Worm (Caenorhabditis elegans): Measurements from ENCODE around the gene pho-5.

The pho-5 gene

DNA sequence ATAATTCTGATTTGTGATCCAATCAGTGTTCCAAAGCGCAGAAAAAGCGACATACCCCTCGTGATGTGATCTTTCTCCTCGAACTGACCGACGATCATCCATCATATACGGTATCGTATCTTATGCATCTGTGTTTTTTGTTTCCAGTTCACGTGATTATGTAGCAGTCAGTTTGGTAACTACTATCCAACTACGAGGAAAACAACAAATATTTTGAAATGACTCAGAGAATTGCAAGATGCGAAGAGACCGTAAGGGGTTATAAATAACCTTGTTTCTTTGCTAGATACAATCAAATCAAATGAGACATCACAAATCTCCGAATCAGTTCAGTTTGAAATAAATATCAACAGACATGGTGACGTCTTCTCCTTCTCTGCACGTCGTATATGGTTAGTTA lies 14.5 kb upstream of the pho-5 start:
- TF ChIP-seq unc-62 (GFP tag; optimal IDR thresholded peaks at IDR 0.05) = no peak

DNA sequence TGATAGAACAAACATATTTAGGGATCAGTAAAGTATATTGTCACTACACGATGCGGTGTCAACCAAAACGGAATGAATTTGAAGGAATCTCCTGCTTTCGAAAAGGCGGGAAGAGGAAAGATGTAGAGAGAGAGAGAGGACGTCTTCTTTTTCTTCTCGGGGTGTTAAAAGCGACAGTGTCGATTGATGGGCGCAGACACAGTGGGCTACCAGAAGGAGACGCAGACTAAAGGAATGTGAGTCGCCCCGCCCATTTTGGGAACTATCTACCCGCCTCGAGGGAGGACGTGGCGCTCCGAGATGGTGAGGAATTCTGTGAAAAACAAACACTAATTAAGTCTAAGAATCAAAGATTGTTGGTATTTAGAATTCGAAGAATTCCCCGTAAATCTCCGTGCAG lies 13.8 kb upstream of the pho-5 start, which contains the start of the genes B0361.14 and B0361.9:
Gene B0361.14, minus strand, starts transcription at position 66 of the 400 bp plus-strand sequence.
Gene B0361.9, minus strand, starts transcription at position 166 of the 400 bp plus-strand sequence.
- no peak for TF ChIP-seq unc-62 (GFP tag; optimal IDR thresholded peaks at IDR 0.05)

DNA sequence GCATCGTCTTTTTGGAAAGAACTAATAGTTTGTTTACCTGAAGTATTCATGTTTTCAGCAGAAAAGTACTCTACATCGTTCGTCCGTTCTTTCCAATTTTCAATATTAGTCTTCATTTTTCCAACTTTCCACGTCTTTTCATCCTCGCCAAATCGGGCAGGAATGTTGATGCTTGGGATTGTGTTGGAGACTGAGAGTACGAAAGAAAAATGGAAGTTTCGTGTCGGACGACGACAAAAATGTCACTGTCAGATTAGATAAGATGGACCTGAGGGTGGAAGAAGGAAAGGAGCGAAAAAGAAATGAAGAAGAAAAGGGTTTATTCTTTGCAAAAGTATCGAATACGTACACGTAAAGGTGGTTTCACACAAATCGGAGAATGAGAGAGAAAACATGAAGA lies 12.4 kb upstream of the pho-5 start:
- TF ChIP-seq unc-62 (GFP tag; optimal IDR thresholded peaks at IDR 0.05) = no peak

DNA sequence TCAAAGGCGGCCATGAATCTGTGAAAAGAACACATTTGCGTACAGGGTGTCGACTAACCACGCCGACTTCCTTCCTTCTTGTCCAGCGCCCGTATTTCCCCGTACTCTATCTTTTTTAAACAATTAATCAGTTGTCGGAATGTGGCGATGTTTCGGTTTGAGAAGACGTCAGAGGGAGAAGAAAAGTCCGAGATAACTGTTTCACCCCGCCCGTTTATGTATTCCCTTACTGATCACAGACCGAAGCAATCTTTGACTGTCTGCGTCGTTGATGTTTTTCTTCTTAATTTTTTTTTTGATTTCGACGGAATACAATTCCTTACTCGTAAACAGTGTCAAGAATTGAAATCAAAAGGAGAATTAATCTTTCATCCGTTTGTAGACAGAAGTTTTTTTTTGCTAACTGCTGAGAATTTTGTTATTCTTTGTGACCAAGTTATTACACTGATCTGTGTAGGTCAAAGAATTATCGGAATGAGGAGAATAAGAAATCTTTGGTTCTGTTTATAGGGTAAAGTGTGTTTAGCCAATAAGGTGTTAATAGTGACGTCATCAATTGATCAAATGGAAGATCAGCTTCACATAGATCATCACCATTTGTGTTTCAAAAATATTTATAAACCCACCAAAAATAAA lies 11.5 kb upstream of the pho-5 start:
- TF ChIP-seq unc-62 (GFP tag; optimal IDR thresholded peaks at IDR 0.05) = no peak

DNA sequence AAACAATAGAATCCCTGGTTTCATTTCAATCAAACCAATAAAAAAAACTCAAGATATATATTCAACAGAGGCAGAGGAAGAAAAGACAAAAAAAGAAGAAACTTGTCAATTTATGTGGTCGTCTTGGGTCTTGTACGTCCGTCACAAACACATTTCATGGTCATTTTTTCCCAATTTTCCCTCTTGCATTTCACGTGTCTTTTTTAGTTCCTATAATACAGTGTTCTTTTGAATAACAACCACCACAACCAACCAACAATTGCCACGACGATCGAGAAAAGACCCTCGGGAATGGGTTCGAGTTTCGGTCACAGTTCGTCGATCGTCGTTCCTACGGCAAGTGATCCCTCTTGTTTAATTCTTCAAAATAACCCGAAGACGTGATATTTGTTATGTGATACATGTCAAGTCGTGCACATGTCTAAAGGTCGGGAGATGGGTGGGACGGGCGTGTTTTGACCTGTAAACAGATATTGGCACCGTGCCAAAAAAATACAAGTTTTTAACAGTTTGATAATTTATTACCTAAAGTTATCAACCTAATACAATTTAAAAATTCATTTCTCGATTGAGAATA lies 10.5 kb upstream of the pho-5 start:
- no peak for TF ChIP-seq unc-62 (GFP tag; optimal IDR thresholded peaks at IDR 0.05)

DNA sequence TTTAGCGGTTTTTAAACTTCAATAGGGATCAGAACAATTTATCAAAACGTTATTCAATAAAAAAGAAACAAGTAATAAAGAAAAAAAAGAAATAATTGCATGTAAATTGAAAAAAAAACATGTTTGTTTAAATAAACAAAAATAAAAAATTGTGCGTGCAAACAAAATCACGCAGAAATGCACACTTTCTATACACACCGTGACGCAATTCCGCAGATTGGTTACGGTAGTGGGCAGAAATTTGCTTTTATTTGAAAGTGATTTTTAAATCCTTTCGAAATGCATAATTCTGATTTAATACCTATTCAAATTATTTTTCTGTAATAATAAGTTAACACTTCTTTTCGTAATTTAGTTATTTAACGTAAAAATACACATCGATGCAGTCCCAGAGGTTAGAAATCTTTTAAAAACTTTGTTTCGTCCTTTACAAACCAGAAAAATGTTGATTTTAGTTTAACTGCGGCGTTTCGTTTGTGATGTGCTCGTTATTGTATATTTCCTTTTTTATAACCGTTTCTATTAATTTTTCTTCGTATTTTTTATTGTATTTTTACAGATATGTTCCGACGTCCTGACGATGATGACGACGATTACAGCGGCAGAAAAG lies 7.5 kb upstream of the pho-5 start, which contains the start of gene cwf-19L2:
Gene cwf-19L2, plus strand, starts transcription at position 560 of the 610 bp plus-strand sequence.
- TF ChIP-seq unc-62 (GFP tag; optimal IDR thresholded peaks at IDR 0.05) = no peak

DNA sequence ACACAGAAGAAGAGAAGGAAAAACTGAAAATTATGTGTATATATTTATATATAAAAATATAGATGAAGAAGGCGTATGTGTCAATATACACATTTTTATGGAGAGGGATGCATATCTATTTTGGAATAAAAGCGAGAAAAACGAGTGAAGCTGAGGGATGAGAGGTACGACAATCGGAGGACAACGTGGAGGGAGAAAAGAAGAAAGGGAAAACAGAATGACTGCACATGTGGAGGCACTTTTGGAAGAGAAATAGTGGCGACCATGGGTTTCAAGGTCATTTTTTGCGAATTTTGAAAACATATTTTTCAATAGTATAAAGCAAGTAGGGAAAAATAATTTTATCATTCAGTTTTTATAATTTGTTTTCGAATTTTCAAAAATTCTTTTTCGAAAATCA lies 6.9 kb upstream of the pho-5 start:
- TF ChIP-seq unc-62 (GFP tag; optimal IDR thresholded peaks at IDR 0.05) = no peak

DNA sequence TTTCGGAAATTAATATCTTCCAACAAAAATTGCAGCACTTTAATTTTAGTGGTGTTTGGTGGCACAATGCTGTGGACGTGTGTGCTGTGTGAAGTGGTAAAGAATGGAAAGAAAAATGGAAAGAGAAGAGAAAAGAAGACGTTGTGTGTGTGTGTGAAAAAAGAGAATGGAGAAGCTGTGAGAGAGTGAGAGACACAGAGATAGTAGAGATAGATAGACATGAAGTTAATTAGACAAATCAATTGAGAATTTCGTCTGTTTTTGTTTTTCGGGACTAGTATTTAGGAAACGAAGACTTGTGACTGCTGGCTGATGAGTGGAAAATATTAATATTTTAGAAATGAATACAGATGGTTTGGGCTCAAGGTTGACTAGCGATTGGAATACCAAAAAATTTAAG lies 5.5 kb upstream of the pho-5 start:
- TF ChIP-seq unc-62 (GFP tag; optimal IDR thresholded peaks at IDR 0.05) = no peak

DNA sequence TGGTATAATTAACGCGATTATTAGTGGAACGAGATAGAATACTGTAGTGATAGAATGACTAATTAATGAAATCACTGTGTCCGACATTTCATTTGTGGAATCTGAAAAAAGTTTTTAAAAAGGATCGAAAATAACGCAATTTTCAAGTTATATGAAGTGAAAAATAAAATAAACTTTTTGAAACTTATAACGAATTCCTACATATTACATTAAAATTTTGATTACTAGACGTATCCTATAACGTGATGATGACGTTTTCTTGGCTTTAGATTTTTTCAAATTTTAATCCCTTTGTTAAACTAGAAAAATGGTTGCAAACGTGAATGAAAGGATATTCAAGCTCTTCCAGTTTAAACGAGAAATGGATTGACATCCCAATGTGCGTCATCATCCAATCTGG lies 4.8 kb upstream of the pho-5 start, which contains the start of gene algn-11:
Gene algn-11, minus strand, starts transcription at position 101 of the 400 bp plus-strand sequence.
- no peak for TF ChIP-seq unc-62 (GFP tag; optimal IDR thresholded peaks at IDR 0.05)

DNA sequence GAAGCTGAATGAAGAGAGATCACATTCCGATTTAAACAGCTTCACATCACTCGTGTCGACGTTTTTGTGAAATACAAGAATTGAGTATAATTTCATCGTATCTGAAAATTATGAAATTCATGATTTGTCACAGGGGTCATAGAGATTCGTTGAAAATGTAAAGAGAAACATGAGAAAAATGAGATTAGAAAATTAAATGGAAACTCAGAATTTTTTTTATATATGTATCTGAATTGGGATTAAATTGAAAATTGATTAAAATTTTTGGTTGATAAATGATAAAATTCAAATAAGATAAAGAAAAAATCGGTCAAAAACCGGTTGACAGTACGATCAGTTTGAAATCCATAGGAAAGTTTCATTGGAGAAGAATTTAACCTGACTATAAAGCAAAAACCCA lies 1.8 kb upstream of the pho-5 start, which contains the start of gene ykt-6:
Gene ykt-6, minus strand, starts transcription at position 101 of the 400 bp plus-strand sequence.
- no peak for TF ChIP-seq unc-62 (GFP tag; optimal IDR thresholded peaks at IDR 0.05)

DNA sequence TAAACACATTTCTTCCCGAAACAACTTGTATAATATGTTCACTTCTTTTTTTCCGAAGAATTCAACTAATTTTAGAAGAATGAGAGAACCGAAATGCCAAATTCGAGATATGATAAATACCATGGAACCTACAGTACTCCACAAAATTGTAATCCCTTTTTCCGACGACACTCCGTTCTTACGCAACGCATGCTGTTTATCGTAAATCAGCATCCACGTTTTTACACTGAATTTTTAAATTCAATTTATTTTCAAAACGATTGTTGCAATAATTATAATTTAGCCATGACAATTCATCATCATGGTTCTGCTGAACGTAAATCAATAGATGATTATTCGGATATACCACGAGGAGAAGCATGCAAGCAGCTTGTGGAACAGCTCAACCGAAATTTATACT lies 4.5 kb downstream of the pho-5 start, which contains the start of gene B0361.3:
Gene B0361.3, plus strand, starts transcription at position 284 of the 400 bp plus-strand sequence.
- TF ChIP-seq unc-62 (GFP tag; optimal IDR thresholded peaks at IDR 0.05) = no peak

DNA sequence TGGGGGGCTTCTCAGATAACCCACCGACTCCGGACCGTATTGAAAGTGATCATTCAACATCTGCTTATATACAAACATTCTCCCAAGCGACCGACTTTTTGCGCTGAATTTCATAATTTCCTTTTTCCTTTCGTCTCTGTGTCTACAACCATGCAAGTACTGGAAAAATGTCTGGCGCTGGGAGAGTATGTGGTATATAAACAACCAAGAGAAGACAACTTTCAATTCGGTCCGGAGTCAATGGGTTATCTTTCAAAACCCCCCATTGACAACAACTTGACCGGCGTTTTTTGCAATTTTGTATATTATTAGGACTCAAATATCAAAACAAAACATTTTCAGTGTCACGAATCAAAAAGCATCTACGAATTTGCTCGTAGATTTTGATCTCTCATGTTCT lies 7.2 kb downstream of the pho-5 start:
- TF ChIP-seq unc-62 (GFP tag; optimal IDR thresholded peaks at IDR 0.05) = no peak

DNA sequence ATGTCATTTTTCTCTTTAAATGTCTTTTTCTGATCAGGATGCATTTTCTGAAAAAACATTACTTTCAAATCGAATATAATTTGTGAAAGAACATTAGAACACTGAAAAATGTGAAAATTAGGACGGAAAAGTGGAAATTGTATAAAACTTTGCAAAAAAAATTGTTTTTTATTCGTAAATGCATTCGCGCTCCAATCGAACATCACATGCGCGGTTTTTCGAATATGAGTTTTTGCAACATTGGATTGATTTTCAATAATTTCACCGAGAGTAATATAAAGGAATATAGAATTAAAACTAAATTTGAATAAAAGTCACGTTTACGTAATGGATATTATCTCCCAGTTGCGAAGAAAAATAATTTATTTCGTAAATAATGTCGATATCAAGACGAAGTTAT lies 8.5 kb downstream of the pho-5 start, which contains the start of the genes spot-1 and B0361.11:
Gene spot-1, minus strand, starts transcription at position 47 of the 400 bp plus-strand sequence.
Gene B0361.11, plus strand, starts transcription at position 372 of the 400 bp plus-strand sequence.
- TF ChIP-seq unc-62 (GFP tag; optimal IDR thresholded peaks at IDR 0.05) = no peak

DNA sequence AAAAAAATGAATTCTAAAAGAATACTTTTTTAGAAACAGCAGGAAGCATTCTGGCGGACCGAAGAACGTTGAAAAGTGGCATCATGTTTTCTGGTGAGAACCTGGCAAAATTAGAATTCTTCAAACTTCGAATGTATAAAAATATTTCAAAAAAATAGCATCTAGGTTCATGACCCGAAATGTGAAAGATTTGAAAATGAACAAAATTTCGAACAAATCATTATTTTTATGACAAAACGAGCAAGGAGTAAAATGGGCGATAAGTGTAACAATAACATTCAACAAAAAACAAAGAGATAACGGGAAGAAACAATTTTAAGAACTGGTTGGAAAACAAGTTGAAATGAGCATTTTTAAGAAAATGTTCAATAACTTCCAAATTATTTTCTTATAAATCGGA lies 10.4 kb downstream of the pho-5 start, which contains the start of gene psd-1:
Gene psd-1, minus strand, starts transcription at position 101 of the 400 bp plus-strand sequence.
- no peak for TF ChIP-seq unc-62 (GFP tag; optimal IDR thresholded peaks at IDR 0.05)

DNA sequence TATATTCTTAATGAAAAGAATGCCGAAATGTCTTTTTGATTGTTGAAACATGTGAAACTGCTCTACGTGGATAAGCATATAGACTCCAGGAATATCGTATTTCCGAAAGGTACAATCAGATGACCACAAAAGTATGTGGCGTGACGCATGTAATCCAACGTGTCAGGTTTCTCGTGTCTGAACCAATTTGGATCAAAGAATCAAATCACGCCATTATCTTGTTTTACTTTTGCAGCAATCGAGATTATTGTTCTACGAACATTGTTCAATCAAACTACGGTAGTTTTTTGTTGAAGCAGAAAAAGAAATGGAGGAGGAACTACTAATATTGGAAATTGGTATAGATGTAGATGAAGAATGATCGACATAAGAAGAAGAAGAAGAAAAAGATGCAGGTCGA lies 12.0 kb downstream of the pho-5 start:
- TF ChIP-seq unc-62 (GFP tag; optimal IDR thresholded peaks at IDR 0.05) = no peak

DNA sequence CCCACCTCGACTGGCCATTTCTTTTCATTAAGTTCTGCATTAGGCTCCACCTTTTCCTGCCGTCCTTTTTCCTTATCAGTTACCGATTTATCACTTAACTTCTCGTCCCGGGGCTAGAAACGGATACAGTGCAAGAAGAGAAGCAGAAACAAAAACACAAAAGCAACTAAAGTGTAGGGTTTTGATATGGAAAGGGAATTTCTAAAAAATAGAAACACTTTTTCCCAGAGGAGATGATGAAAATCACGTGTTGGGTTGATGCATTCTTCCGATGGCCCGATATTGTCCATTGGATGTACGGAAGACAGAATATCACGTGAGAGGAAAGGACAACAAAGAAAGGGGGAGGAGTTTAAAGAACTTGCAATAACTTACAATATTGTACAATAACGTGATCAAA lies 12.9 kb downstream of the pho-5 start:
- no peak for TF ChIP-seq unc-62 (GFP tag; optimal IDR thresholded peaks at IDR 0.05)
